Fruit fly (Drosophila melanogaster): ENCODE measurements around the gene CG17110.

DNA sequence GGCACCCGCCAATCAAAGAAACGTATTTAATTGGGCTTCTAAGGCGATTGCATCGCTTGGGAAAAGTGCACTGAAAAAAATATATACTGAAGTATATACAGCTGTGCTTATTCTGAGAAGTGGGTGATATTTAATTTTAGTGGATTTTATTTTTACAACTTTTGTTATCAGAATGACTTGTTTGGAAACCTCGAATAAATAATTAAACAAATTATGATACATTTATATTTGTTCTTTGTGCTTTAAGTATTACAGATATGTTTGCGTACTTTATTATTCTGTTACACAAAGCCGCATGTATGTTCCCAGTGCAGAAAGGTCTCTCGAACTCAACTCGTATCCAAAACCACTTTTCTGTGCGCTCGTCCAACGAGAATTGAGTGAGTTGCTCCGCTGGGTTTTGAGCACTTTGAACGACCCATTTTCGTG is 42.8 kb upstream of the CG17110 start:
- TF ChIP-seq CG32264 (GFP tag; optimal IDR thresholded peaks at IDR 0.05) (peak; percentile 1), sage (GFP tag; optimal IDR thresholded peaks at IDR 0.05) (peak; percentile 63), OdsH (GFP tag; optimal IDR thresholded peaks at IDR 0.05) (peak; percentile 85), HLH106 (tag; optimal IDR thresholded peaks at IDR 0.05) (peak; percentile 89), dmrt93B (GFP tag; optimal IDR thresholded peaks at IDR 0.05) (peak; percentile 80), Rel (GFP tag; optimal IDR thresholded peaks at IDR 0.05) (no peak), Rel (tag; optimal IDR thresholded peaks at IDR 0.05) (peak; percentile 39), ey (GFP tag; optimal IDR thresholded peaks at IDR 0.05) (peak; percentile 79), Hr83 (GFP tag; optimal IDR thresholded peaks at IDR 0.05; ENCODE audit: poor library complexity, severe bottlenecking) (no peak)

Data from whole organism, wandering third instar larva.